Worm (Caenorhabditis elegans) whole organism, mixed stage, embryonic: ENCODE measurements around the gene F44E5.4.

Source experiments
- blmp-1 ChIP-seq: fragments of 150-350 bp; optimal IDR thresholded peaks from 2 replicates; lab custom pipeline; 2014; ENCODE audit warnings: missing biosample characterization, missing genetic modification characterization
- ces-1 ChIP-seq: fragments of 150-350 bp; optimal IDR thresholded peaks from 2 replicates; lab custom pipeline; 2014; ENCODE audit warnings: missing biosample characterization, missing genetic modification reagents, missing genetic modification characterization
- drap-1 ChIP-seq: fragments of 200-800 bp; sonication (Bioruptor generic); optimal IDR thresholded peaks from 3 replicates; lab custom pipeline; 2018; ENCODE audit warnings: mild to moderate bottlenecking, missing genetic modification characterization, missing compliant biosample characterization
- lin-32 ChIP-seq: fragments of 200-800 bp; sonication (Bioruptor generic); optimal IDR thresholded peaks from 2 replicates; lab custom pipeline; 2018; ENCODE audit warnings: mild to moderate bottlenecking, missing genetic modification characterization, missing compliant biosample characterization
- lsy-2 ChIP-seq: fragments of 150-350 bp; optimal IDR thresholded peaks from 2 replicates; lab custom pipeline; 2014; ENCODE audit warnings: missing biosample characterization, missing genetic modification characterization
- mab-5 ChIP-seq: fragments of 150-350 bp; optimal IDR thresholded peaks from 2 replicates; lab custom pipeline; 2014; ENCODE audit warnings: missing biosample characterization, missing genetic modification characterization
- mep-1 ChIP-seq: fragments of 150-350 bp; optimal IDR thresholded peaks from 2 replicates; lab custom pipeline; 2017; ENCODE audit warnings: missing biosample characterization, missing genetic modification reagents, missing genetic modification characterization, inconsistent platforms
- pha-4 ChIP-seq: fragments of 150-350 bp; optimal IDR thresholded peaks from 2 replicates; lab custom pipeline; 2018; ENCODE audit warnings: missing biosample characterization, missing genetic modification reagents, missing genetic modification characterization
- snpc-4 ChIP-seq: fragments of 150-350 bp; optimal IDR thresholded peaks from 2 replicates; lab custom pipeline; 2014; ENCODE audit warnings: missing biosample characterization, missing genetic modification characterization
- sptf-1 ChIP-seq: sonication (generic microtip); optimal IDR thresholded peaks from 2 replicates; lab custom pipeline; 2017; ENCODE audit warnings: mild to moderate bottlenecking, missing genetic modification characterization, moderate library complexity, missing compliant biosample characterization
- ztf-11 ChIP-seq: fragments of 150-350 bp; optimal IDR thresholded peaks from 2 replicates; lab custom pipeline; 2014; ENCODE audit warnings: missing biosample characterization, missing genetic modification characterization

DNA sequence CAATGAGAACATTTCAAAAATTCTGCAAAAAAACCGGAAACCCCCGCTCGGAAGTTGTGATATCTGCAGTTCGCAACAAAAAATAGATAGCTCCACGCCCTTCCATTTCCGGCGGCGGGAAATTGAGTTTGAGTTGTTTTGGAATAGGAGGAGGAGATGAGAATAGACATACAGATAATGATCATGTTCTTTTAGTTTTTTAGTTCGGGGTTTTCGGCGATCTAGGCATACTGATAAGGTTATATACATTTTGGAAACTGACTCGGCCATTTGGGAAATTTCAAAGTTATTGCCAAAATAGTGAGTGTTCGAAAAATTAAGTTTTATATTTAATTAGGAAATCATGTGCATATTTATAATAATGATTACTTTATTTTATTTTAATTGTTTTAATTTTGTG is 25.3 kb downstream of the F44E5.4 start:
- TF ChIP-seq lsy-2 (tag; lab: Kevin White, UChicago) (no peak), mep-1 (no peak), blmp-1 (tag; lab: Kevin White, UChicago) (no peak), lin-32 (GFP tag; lab: Kevin White, UChicago) (no peak), ces-1 (GFP tag; lab: Kevin White, UChicago) (no peak), ztf-11 (tag; lab: Kevin White, UChicago) (no peak), drap-1 (no peak), pha-4 (no peak), sptf-1 (tag; lab: Kevin White, UChicago) (no peak), snpc-4 (tag; lab: Kevin White, UChicago) (no peak), mab-5 (tag; lab: Kevin White, UChicago) (no peak)
